Worm (Caenorhabditis elegans) whole organism, L1 larva: Measurements from ENCODE around the gene msp-78.

Experiments
- aly-2 ChIP-seq: fragments of 150-350 bp; optimal IDR thresholded peaks from 2 replicates; lab custom pipeline; 2014; ENCODE audit warnings: missing biosample characterization, missing genetic modification characterization
- ama-1 ChIP-seq: fragments of 150-350 bp; optimal IDR thresholded peaks from 2 replicates; lab custom pipeline; 2014
- dpl-1 ChIP-seq, 3 experiments: fragments of 150-350 bp in 2 of 3; sonication (generic microtip) in 1 of 3; optimal IDR thresholded peaks; 2 replicates each; lab custom pipeline; 2014 to 2017; ENCODE audit warnings: missing biosample characterization in 3 of 3, missing genetic modification characterization in 3 of 3, missing genetic modification reagents in 3 of 3
- hpl-2 ChIP-seq: fragments of 150-350 bp; optimal IDR thresholded peaks from 2 replicates; lab custom pipeline; 2014; ENCODE audit warnings: missing biosample characterization, missing genetic modification reagents, missing genetic modification characterization
- nhr-85 ChIP-seq: sonication (generic microtip); peaks from one replicate; lab custom pipeline; 2016; ENCODE audit warnings: missing genetic modification characterization, inconsistent platforms, missing compliant biosample characterization
- rnt-1 ChIP-seq: sonication (generic microtip); optimal IDR thresholded peaks from 2 replicates; lab custom pipeline; 2016; ENCODE audit warnings: mild to moderate bottlenecking, missing genetic modification characterization, moderate library complexity, missing compliant biosample characterization
- unc-62 ChIP-seq: fragments of 150-350 bp; optimal IDR thresholded peaks from 2 replicates; lab custom pipeline; 2014; ENCODE audit warnings: missing biosample characterization, missing genetic modification reagents, missing genetic modification characterization
- unc-98 ChIP-seq: fragments of 200-800 bp; sonication (Bioruptor generic); IDR thresholded peaks from 2 replicates; pipeline ENCODE4 v1.3.6; 2022; ENCODE audit warnings: missing genetic modification characterization, missing compliant biosample characterization
- vab-15 ChIP-seq: sonication (generic microtip); optimal IDR thresholded peaks from 2 replicates; lab custom pipeline; 2017; ENCODE audit warnings: missing genotype, mild to moderate bottlenecking, missing genetic modification characterization, missing compliant biosample characterization
- zag-1 ChIP-seq: fragments of 150-350 bp; optimal IDR thresholded peaks from 2 replicates; lab custom pipeline; 2014; ENCODE audit warnings: missing biosample characterization, missing genetic modification characterization

DNA sequence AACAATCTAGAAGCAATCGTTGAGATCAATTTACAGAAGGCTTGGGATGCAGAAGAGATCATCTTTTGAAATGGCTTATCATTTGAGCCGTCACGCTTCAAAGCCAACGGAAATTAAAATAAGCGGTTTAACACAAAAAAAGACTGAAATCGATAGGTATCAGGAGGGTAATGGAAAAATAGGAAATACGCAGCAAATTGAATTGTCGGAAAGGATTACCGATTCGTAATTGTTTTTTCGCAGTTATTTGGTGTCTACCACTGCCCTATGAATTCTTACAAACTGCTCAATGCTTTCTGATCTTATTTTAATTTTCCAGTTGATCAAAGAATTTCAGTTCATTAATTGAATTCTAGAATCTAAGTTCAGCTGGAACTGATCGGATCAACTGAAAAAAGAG lies 41.6 kb downstream of the msp-78 start:
- TF ChIP-seq dpl-1 (GFP tag; optimal IDR thresholded peaks at IDR 0.05; lab: Kevin White, UChicago) (no peak), ama-1 (lab: Kevin White, UChicago) (no peak), zag-1 (tag; lab: Kevin White, UChicago) (no peak), unc-98 (GFP tag; lab: Robert Waterston, UW) (no peak), aly-2 (tag; lab: Kevin White, UChicago) (no peak), rnt-1 (tag; lab: Kevin White, UChicago) (no peak), unc-62 (GFP tag; lab: Kevin White, UChicago) (no peak), hpl-2 (GFP tag; lab: Kevin White, UChicago) (no peak), vab-15 (no peak), nhr-85 (tag; lab: Kevin White, UChicago) (no peak)
